Fruit fly (Drosophila melanogaster): ENCODE data around the gene CG33784.

dm6 chr3R:10112195-10112594 is 44.5 kb downstream of the CG33784 start, which contains the start of gene CAH7:
- TF ChIP-seq Clk (GFP tag; optimal IDR thresholded peaks at IDR 0.05) (no peak), tj (GFP tag; optimal IDR thresholded peaks at IDR 0.05) (peak; percentile 92), toe (GFP tag; optimal IDR thresholded peaks at IDR 0.05) (no peak), CG1620 (GFP tag; optimal IDR thresholded peaks at IDR 0.05) (no peak), Mnt (GFP tag; optimal IDR thresholded peaks at IDR 0.05) (peak; percentile 17), ovo (GFP tag; optimal IDR thresholded peaks at IDR 0.05) (peak; percentile 33), Hr96 (GFP tag; optimal IDR thresholded peaks at IDR 0.05) (no peak)
